Fruit fly (Drosophila melanogaster): ENCODE results near the gene Arl8.
A peak's percentile ranks its signal among the peaks of the same experiment; 100 is the strongest.

- TF ChIP-seq svp (GFP tag) (peak; percentile 83), CG8632 (GFP tag; optimal IDR thresholded peaks at IDR 0.05) (peak; percentile 11), CG10631 (GFP tag; optimal IDR thresholded peaks at IDR 0.05) (peak; percentile 46), dsx (GFP tag; optimal IDR thresholded peaks at IDR 0.05; ENCODE audit: poor library complexity, severe bottlenecking) (no peak), acj6 (GFP tag; optimal IDR thresholded peaks at IDR 0.05) (peak; percentile 44), CG9139 (GFP tag; optimal IDR thresholded peaks at IDR 0.05) (no peak), Hr4 (GFP tag; optimal IDR thresholded peaks at IDR 0.05) (no peak), pdm3 (GFP tag; optimal IDR thresholded peaks at IDR 0.05) (peak; percentile 59), Hr39 (GFP tag; optimal IDR thresholded peaks at IDR 0.05) (peak; percentile 78), CG3919 (GFP tag; optimal IDR thresholded peaks at IDR 0.05) (peak; percentile 60), Lpt (GFP tag; optimal IDR thresholded peaks at IDR 0.05) (no peak)
These were observed 15.7 kb downstream of the Arl8 start for dm6 chr3R:8142113-8142512.
